Worm (Caenorhabditis elegans) whole organism, young adult: ENCODE data around the gene T26E4.2.

ENCODE experiments used
- B0019.2 ChIP-seq: fragments of 200-800 bp; sonication (Bioruptor generic); conservative IDR thresholded peaks from 2 replicates; pipeline ENCODE4 v1.3.6; 2022; ENCODE audit warnings: missing genetic modification reagents, missing genetic modification characterization, missing compliant biosample characterization
- F39B2.1 ChIP-seq: fragments of 200-800 bp; sonication (Bioruptor generic); IDR thresholded peaks from 2 replicates; pipeline ENCODE4 v1.3.6; 2022; ENCODE audit warnings: missing genetic modification reagents, missing genetic modification characterization, missing compliant biosample characterization
- F52B5.7 ChIP-seq: sonication (generic microtip); optimal IDR thresholded peaks from 2 replicates; lab custom pipeline; 2016; ENCODE audit warnings: mild to moderate bottlenecking, missing genetic modification characterization, missing compliant biosample characterization
- F55B11.4 ChIP-seq: sonication (generic microtip); optimal IDR thresholded peaks from 2 replicates; lab custom pipeline; 2016; ENCODE audit warnings: missing compliant biosample characterization, missing genetic modification characterization, borderline replicate concordance; ENCODE audit not compliant: insufficient read depth
- K12H6.12 ChIP-seq: fragments of 200-800 bp; sonication (Bioruptor generic); optimal IDR thresholded peaks from 2 replicates; lab custom pipeline; 2018; ENCODE audit warnings: mild to moderate bottlenecking, missing genetic modification characterization, missing compliant biosample characterization
- T26A5.8 ChIP-seq: sonication (generic microtip); optimal IDR thresholded peaks from 2 replicates; lab custom pipeline; 2016; ENCODE audit warnings: missing genetic modification characterization, missing compliant biosample characterization
- Y67H2A.10 ChIP-seq: fragments of 200-800 bp; sonication (Bioruptor generic); conservative IDR thresholded peaks from 2 replicates; pipeline ENCODE4 v1.3.6; 2022; ENCODE audit warnings: missing genetic modification reagents, missing genetic modification characterization, missing compliant biosample characterization
- Y79H2A.3 ChIP-seq: fragments of 200-800 bp; sonication (Bioruptor generic); conservative IDR thresholded peaks from 2 replicates; pipeline ENCODE4 v1.3.6; 2022; ENCODE audit warnings: missing genetic modification reagents, missing genetic modification characterization, missing compliant biosample characterization
- akir-1 ChIP-seq: fragments of 200-800 bp; sonication (Bioruptor generic); optimal IDR thresholded peaks from 2 replicates; lab custom pipeline; 2018; ENCODE audit warnings: mild to moderate bottlenecking, missing genetic modification characterization, moderate library complexity, missing compliant biosample characterization
- atf-7 ChIP-seq: sonication (generic microtip); optimal IDR thresholded peaks from 2 replicates; lab custom pipeline; 2017; ENCODE audit warnings: mild to moderate bottlenecking, missing genetic modification characterization, missing compliant biosample characterization
- attf-3 ChIP-seq: fragments of 200-800 bp; sonication (Bioruptor generic); conservative IDR thresholded peaks from 2 replicates; pipeline ENCODE4 v1.3.6; 2022; ENCODE audit warnings: missing genetic modification reagents, missing genetic modification characterization, missing compliant biosample characterization
- attf-6 ChIP-seq: fragments of 200-800 bp; sonication (Bioruptor generic); IDR thresholded peaks from 2 replicates; pipeline ENCODE4 v1.3.6; 2022; ENCODE audit warnings: missing genetic modification reagents, missing genetic modification characterization, missing compliant biosample characterization
- ccch-3 ChIP-seq: fragments of 200-800 bp; sonication (Bioruptor generic); optimal IDR thresholded peaks from 2 replicates; lab custom pipeline; 2018; ENCODE audit warnings: mild to moderate bottlenecking, missing genetic modification characterization, missing compliant biosample characterization
- cebp-1 ChIP-seq, 2 experiments: fragments of 200-800 bp in 1 of 2; sonication (Bioruptor generic) in 1 of 2; sonication (generic microtip) in 1 of 2; IDR thresholded peaks in 1 of 2; optimal IDR thresholded peaks in 1 of 2; 2 replicates each; pipeline versions ENCODE4 v1.3.6 to Lab custom; 2017 to 2022; ENCODE audit warnings: missing compliant biosample characterization in 2 of 2, missing genetic modification characterization in 2 of 2, mild to moderate bottlenecking in 1 of 2, missing genetic modification reagents in 1 of 2, moderate library complexity in 1 of 2
- dpff-1 ChIP-seq: sonication (generic microtip); optimal IDR thresholded peaks from 2 replicates; lab custom pipeline; 2017; ENCODE audit warnings: mild to moderate bottlenecking, missing genetic modification characterization, missing compliant biosample characterization
- hlh-12 ChIP-seq: sonication (generic microtip); optimal IDR thresholded peaks from 2 replicates; lab custom pipeline; 2016; ENCODE audit warnings: missing genetic modification characterization, missing compliant biosample characterization
- hlh-26 ChIP-seq: fragments of 200-800 bp; sonication (Bioruptor generic); conservative IDR thresholded peaks from 2 replicates; pipeline ENCODE4 v1.3.6; 2022; ENCODE audit warnings: missing genetic modification reagents, missing genetic modification characterization, missing compliant biosample characterization
- lag-1 ChIP-seq: fragments of 200-800 bp; sonication (Bioruptor generic); IDR thresholded peaks from 2 replicates; pipeline ENCODE4 v1.3.6; 2022; ENCODE audit warnings: missing genetic modification reagents, missing genetic modification characterization, missing compliant biosample characterization
- lsl-1 ChIP-seq: fragments of 200-800 bp; sonication (Bioruptor generic); optimal IDR thresholded peaks from 2 replicates; lab custom pipeline; 2018; ENCODE audit warnings: mild to moderate bottlenecking, missing genetic modification characterization, moderate library complexity, missing compliant biosample characterization
- nfya-1 ChIP-seq: sonication (generic microtip); optimal IDR thresholded peaks from 2 replicates; lab custom pipeline; 2017; ENCODE audit warnings: antibody characterized with exemption, missing compliant biosample characterization, missing genetic modification characterization, borderline replicate concordance; ENCODE audit not compliant: insufficient read depth
- nhr-27 ChIP-seq: fragments of 200-800 bp; sonication (Bioruptor generic); optimal IDR thresholded peaks from 2 replicates; lab custom pipeline; 2018; ENCODE audit warnings: mild to moderate bottlenecking, missing genetic modification characterization, moderate library complexity, missing compliant biosample characterization
- nhr-80 ChIP-seq: sonication (generic microtip); optimal IDR thresholded peaks from 2 replicates; lab custom pipeline; 2016; ENCODE audit warnings: missing genetic modification characterization, missing compliant biosample characterization
- pbrm-1 ChIP-seq: fragments of 200-800 bp; sonication (Bioruptor generic); IDR thresholded peaks from 2 replicates; pipeline ENCODE4 v1.3.6; 2022; ENCODE audit warnings: missing genetic modification reagents, missing genetic modification characterization, missing compliant biosample characterization
- pha-4 ChIP-seq: fragments of 150-350 bp; sonication (generic microtip); optimal IDR thresholded peaks from 2 replicates; lab custom pipeline; 2014; ENCODE audit warnings: missing biosample characterization, missing genetic modification reagents, missing genetic modification characterization
- rec-8 ChIP-seq, 2 experiments: sonication (generic microtip); optimal IDR thresholded peaks; 2 replicates each; lab custom pipeline; 2016; ENCODE audit warnings: mild to moderate bottlenecking in 2 of 2, missing genetic modification characterization in 2 of 2, missing genetic modification reagents in 2 of 2, missing genotype in 2 of 2, missing biosample characterization in 1 of 2, missing compliant biosample characterization in 1 of 2, moderate library complexity in 1 of 2
- repo-1 ChIP-seq: sonication (generic microtip); optimal IDR thresholded peaks from 2 replicates; lab custom pipeline; 2017; ENCODE audit warnings: mild to moderate bottlenecking, missing genetic modification characterization, missing compliant biosample characterization
- sea-2 ChIP-seq: fragments of 200-800 bp; sonication (Bioruptor generic); IDR thresholded peaks from 2 replicates; pipeline ENCODE4 v1.3.6; 2022; ENCODE audit warnings: missing genetic modification characterization, missing compliant biosample characterization
- snpc-3.4 ChIP-seq: sonication (generic microtip); optimal IDR thresholded peaks from 2 replicates; lab custom pipeline; 2017; ENCODE audit warnings: missing genetic modification characterization, mild to moderate bottlenecking, missing compliant biosample characterization, antibody characterized with exemption, moderate library complexity, missing genotype, missing genetic modification reagents
- sptf-2 ChIP-seq: fragments of 200-800 bp; sonication (Bioruptor generic); optimal IDR thresholded peaks from 2 replicates; lab custom pipeline; 2018; ENCODE audit warnings: mild to moderate bottlenecking, missing genetic modification characterization, missing compliant biosample characterization
- tbp1 ChIP-seq: fragments of 200-800 bp; sonication (Bioruptor generic); optimal IDR thresholded peaks from 2 replicates; lab custom pipeline; 2018; ENCODE audit warnings: mild to moderate bottlenecking, missing genetic modification characterization, missing compliant biosample characterization
- tlf-1 ChIP-seq: fragments of 200-800 bp; sonication (Bioruptor generic); optimal IDR thresholded peaks from 2 replicates; lab custom pipeline; 2018; ENCODE audit warnings: mild to moderate bottlenecking, missing genetic modification characterization, missing compliant biosample characterization
- unc-130 ChIP-seq: sonication (generic microtip); optimal IDR thresholded peaks from 2 replicates; lab custom pipeline; 2016; ENCODE audit warnings: missing genetic modification reagents, missing genetic modification characterization, missing compliant biosample characterization
- ztf-22 ChIP-seq: fragments of 200-800 bp; sonication (Bioruptor generic); optimal IDR thresholded peaks from 2 replicates; lab custom pipeline; 2018; ENCODE audit warnings: mild to moderate bottlenecking, missing genetic modification characterization, moderate library complexity, missing compliant biosample characterization
- ztf-26 ChIP-seq: sonication (generic microtip); optimal IDR thresholded peaks from 2 replicates; lab custom pipeline; 2017; ENCODE audit warnings: missing genetic modification characterization, missing compliant biosample characterization

T26E4.2 gene

DNA sequence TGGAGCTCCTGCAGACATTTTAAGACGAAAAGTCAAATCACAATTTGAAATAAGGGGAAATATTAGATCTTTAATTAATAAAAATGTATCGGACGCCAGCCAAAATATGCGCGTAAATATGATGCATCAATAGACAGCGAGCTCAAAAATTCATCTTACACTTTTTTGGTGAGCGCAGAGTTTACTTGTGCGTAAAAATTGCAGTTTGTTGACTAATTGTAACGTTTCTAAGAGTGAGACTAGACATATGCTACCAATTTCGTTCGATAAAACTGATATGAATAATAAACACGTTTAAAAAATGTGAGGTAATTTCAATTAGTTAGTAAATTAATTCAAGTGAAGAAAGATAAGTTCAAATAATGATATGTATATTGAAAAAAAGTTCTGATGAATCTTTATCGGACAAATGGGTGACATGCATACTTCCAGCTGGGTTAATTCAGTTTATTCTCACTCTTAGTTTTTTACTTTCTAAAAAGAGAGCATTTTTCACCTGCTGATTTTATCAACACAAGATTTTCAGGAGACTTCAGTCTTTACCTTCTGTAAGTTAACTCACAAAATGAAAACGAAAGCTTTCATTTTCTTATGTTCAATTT lies 2.0 kb upstream of the T26E4.2 start, which contains the start of the genes nhr-285 and irld-52:
nhr-285 (minus strand) TSS at position 101 of the 602 bp plus-strand sequence.
irld-52 (plus strand) TSS at position 552 of the 602 bp plus-strand sequence.
- no peak for TF ChIP-seq ztf-26 (tag; lab: Kevin White, UChicago)
- TF ChIP-seq attf-6: no peak
- TF ChIP-seq lag-1: no peak

- TF ChIP-seq nfya-1 (tag; lab: Kevin White, UChicago) (no peak), atf-7 (no peak), Y79H2A.3 (no peak), Y67H2A.10 (GFP tag; lab: Robert Waterston, UW) (no peak), hlh-12 (tag; lab: Kevin White, UChicago) (no peak), akir-1 (GFP tag; lab: Kevin White, UChicago) (no peak), K12H6.12 (tag; lab: Kevin White, UChicago) (no peak), tbp1 (GFP tag; lab: Kevin White, UChicago) (no peak), pha-4 (tag; lab: Kevin White, UChicago) (no peak), attf-6 (no peak), rec-8 (tag; optimal IDR thresholded peaks at IDR 0.05; lab: Kevin White, UChicago) (no peak), repo-1 (tag; lab: Kevin White, UChicago) (no peak), attf-3 (GFP tag; lab: Robert Waterston, UW) (no peak), T26A5.8 (no peak), cebp-1 (GFP tag; IDR thresholded peaks at IDR 0.05; lab: Robert Waterston, UW) (no peak), cebp-1 (tag; optimal IDR thresholded peaks at IDR 0.05; lab: Kevin White, UChicago) (no peak), F55B11.4 (tag; lab: Kevin White, UChicago) (no peak), sptf-2 (GFP tag; lab: Kevin White, UChicago) (no peak), sea-2 (no peak), snpc-3.4 (tag; lab: Kevin White, UChicago) (no peak), ztf-26 (tag; lab: Kevin White, UChicago) (no peak)
These were observed 1.3 kb downstream of the T26E4.2 start, which contains the start of gene T26E4.3 for ce11 chrV:15782494-15782893. Gene T26E4.3 (plus strand): TSS chrV:15782794.

DNA sequence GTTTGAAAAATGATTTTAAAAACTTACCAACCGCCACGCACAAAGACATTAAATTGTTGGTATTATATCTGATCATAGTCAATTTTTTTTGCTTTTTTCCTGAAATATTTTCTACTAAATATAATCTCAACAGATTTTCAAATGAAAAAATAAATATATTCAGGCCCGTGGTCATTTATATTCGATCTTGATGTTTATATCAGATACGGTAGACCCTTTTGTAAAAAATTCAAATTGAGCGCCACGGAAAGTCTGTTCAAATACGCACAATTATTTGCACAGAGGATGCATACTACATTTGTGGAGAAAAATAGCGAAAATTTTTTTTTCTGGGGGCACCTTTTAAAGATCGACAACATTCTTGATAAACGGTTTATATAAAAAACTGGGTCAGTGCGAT lies 11.2 kb downstream of the T26E4.2 start, which contains the start of gene T26E4.4:
T26E4.4 (minus strand) TSS at position 101 of the 400 bp plus-strand sequence.
- no peak for TF ChIP-seq F39B2.1 (GFP tag; lab: Robert Waterston, UW)
- no peak for TF ChIP-seq lsl-1
- no peak for TF ChIP-seq ccch-3 (GFP tag; lab: Kevin White, UChicago)
- TF ChIP-seq tlf-1: no peak
- no peak for TF ChIP-seq nhr-27 (tag; lab: Kevin White, UChicago)

- TF ChIP-seq nhr-80 (no peak), unc-130 (no peak), B0019.2 (GFP tag; lab: Robert Waterston, UW) (no peak), dpff-1 (tag; lab: Kevin White, UChicago) (no peak), pbrm-1 (GFP tag; lab: Robert Waterston, UW) (no peak), hlh-26 (GFP tag; lab: Robert Waterston, UW) (no peak), attf-6 (no peak), F52B5.7 (no peak), ztf-22 (GFP tag; lab: Kevin White, UChicago) (no peak)
These were observed 12.1 kb downstream of the T26E4.2 start, which contains the start of gene T26E4.7 for ce11 chrV:15793270-15793669. Gene T26E4.7 (plus strand): TSS chrV:15793570.
